Fruit fly (Drosophila melanogaster) whole organism, embryonic: Measurements from ENCODE around the gene Hpr1.

Source experiments
- CG10209 ChIP-seq: fragments of 200-800 bp; sonication (Bioruptor generic); optimal IDR thresholded peaks from 3 replicates; lab custom pipeline; 2017; ENCODE audit warnings: missing biosample characterization, mild to moderate bottlenecking, missing genetic modification characterization, missing genetic modification reagents
- CG10267 ChIP-seq: fragments of 200-800 bp; sonication (Bioruptor generic); optimal IDR thresholded peaks from 2 replicates; lab custom pipeline; 2018; ENCODE audit warnings: missing biosample characterization, mild to moderate bottlenecking, missing genetic modification characterization, moderate library complexity
- CG12155 ChIP-seq: fragments of 200-800 bp; sonication (Bioruptor generic); optimal IDR thresholded peaks from 3 replicates; lab custom pipeline; 2016; ENCODE audit warnings: missing biosample characterization, missing genetic modification characterization
- CG13775 ChIP-seq: fragments of 200-800 bp; sonication (Bioruptor generic); optimal IDR thresholded peaks from 3 replicates; lab custom pipeline; 2017; ENCODE audit warnings: missing biosample characterization, mild to moderate bottlenecking, missing genetic modification characterization
- CG15514 ChIP-seq: fragments of 200-800 bp; sonication (Bioruptor generic); optimal IDR thresholded peaks from 3 replicates; lab custom pipeline; 2017; ENCODE audit warnings: missing biosample characterization, missing genetic modification characterization, mild to moderate bottlenecking, moderate library complexity, missing genetic modification reagents
- CG17186 ChIP-seq: fragments of 200-800 bp; sonication (Bioruptor generic); optimal IDR thresholded peaks from 3 replicates; lab custom pipeline; 2017; ENCODE audit warnings: missing biosample characterization, missing genetic modification reagents, missing genetic modification characterization
- CG17912 ChIP-seq: fragments of 200-800 bp; sonication (Bioruptor generic); optimal IDR thresholded peaks from 2 replicates; lab custom pipeline; 2018; ENCODE audit warnings: missing biosample characterization, mild to moderate bottlenecking, missing genetic modification characterization
- CG18764 ChIP-seq: fragments of 200-800 bp; sonication (Bioruptor generic); optimal IDR thresholded peaks from 3 replicates; lab custom pipeline; 2016; ENCODE audit warnings: missing biosample characterization, missing genetic modification characterization
- CG2120 ChIP-seq: fragments of 200-800 bp; sonication (Bioruptor generic); optimal IDR thresholded peaks from 3 replicates; lab custom pipeline; 2016; ENCODE audit warnings: missing biosample characterization, missing genetic modification characterization
- CG30403 ChIP-seq: fragments of 200-800 bp; sonication (Bioruptor generic); optimal IDR thresholded peaks from 3 replicates; lab custom pipeline; 2016; ENCODE audit warnings: missing biosample characterization, missing genetic modification characterization
- CG3163 ChIP-seq: fragments of 200-800 bp; sonication (Bioruptor generic); optimal IDR thresholded peaks from 3 replicates; lab custom pipeline; 2016; ENCODE audit warnings: missing biosample characterization, missing genetic modification characterization
- CG34376 ChIP-seq: fragments of 200-800 bp; sonication (Bioruptor generic); optimal IDR thresholded peaks from 2 replicates; lab custom pipeline; 2018; ENCODE audit warnings: missing biosample characterization, mild to moderate bottlenecking, missing genetic modification characterization
- CG3847 ChIP-seq: fragments of 200-800 bp; sonication (Bioruptor generic); IDR thresholded peaks from 2 replicates; pipeline ENCODE4 v1.3.6; 2022; ENCODE audit warnings: missing biosample characterization, missing genetic modification characterization
- CG4360 ChIP-seq: fragments of 200-800 bp; sonication (Bioruptor generic); IDR thresholded peaks from 2 replicates; pipeline ENCODE4 v1.3.6; 2022; ENCODE audit warnings: missing biosample characterization, missing genetic modification characterization
- CG4424 ChIP-seq: fragments of 200-800 bp; sonication (Bioruptor generic); optimal IDR thresholded peaks from 3 replicates; lab custom pipeline; 2016; ENCODE audit warnings: missing biosample characterization, missing genetic modification characterization
- CG6689 ChIP-seq: fragments of 200-800 bp; sonication (Bioruptor generic); IDR thresholded peaks from 2 replicates; pipeline ENCODE4 v1.3.6; 2022; ENCODE audit warnings: missing biosample characterization, missing genetic modification characterization
- CG6854 ChIP-seq: fragments of 200-800 bp; sonication (Bioruptor generic); optimal IDR thresholded peaks from 3 replicates; lab custom pipeline; 2017; ENCODE audit warnings: missing biosample characterization, mild to moderate bottlenecking, missing genetic modification characterization
- CG7786 ChIP-seq: fragments of 200-800 bp; sonication (Bioruptor generic); optimal IDR thresholded peaks from 2 replicates; lab custom pipeline; 2016; ENCODE audit warnings: missing biosample characterization, missing genetic modification characterization
- CG8290 ChIP-seq, 3 experiments: fragments of 200-800 bp; sonication (Bioruptor generic); optimal IDR thresholded peaks; 2 replicates each; lab custom pipeline; 2016 to 2019; ENCODE audit warnings: missing biosample characterization in 3 of 3, missing genetic modification characterization in 3 of 3, mild to moderate bottlenecking in 2 of 3, moderate library complexity in 1 of 3
- Dek ChIP-seq: fragments of 200-800 bp; sonication (Bioruptor generic); optimal IDR thresholded peaks from 3 replicates; lab custom pipeline; 2019; ENCODE audit warnings: missing biosample characterization, mild to moderate bottlenecking, missing genetic modification characterization, moderate library complexity
- Ets65A ChIP-seq: fragments of 200-800 bp; sonication (Bioruptor generic); peaks from one replicate; lab custom pipeline; 2016; ENCODE audit warnings: missing biosample characterization, missing genetic modification characterization
- HmgD ChIP-seq: fragments of 200-800 bp; sonication (Bioruptor generic); optimal IDR thresholded peaks from 3 replicates; lab custom pipeline; 2016; ENCODE audit warnings: missing biosample characterization, missing genetic modification characterization
- Hmr ChIP-seq: fragments of 200-800 bp; sonication (Bioruptor generic); optimal IDR thresholded peaks from 3 replicates; lab custom pipeline; 2017; ENCODE audit warnings: mild to moderate bottlenecking, missing biosample characterization, missing genetic modification reagents, missing genetic modification characterization
- Hr3 ChIP-seq: fragments of 200-800 bp; sonication (Bioruptor generic); optimal IDR thresholded peaks from 3 replicates; lab custom pipeline; 2016; ENCODE audit warnings: missing biosample characterization, missing genetic modification characterization
- Hsf ChIP-seq: fragments of 200-800 bp; sonication (Bioruptor generic); optimal IDR thresholded peaks from 3 replicates; lab custom pipeline; 2016; ENCODE audit warnings: missing biosample characterization, missing genetic modification characterization
- Lim3 ChIP-seq: fragments of 200-800 bp; sonication (Bioruptor generic); IDR thresholded peaks from 2 replicates; pipeline ENCODE4 v1.3.6; 2022; ENCODE audit warnings: missing biosample characterization, missing genetic modification characterization
- Oli ChIP-seq: fragments of 200-800 bp; sonication (Bioruptor generic); optimal IDR thresholded peaks from 2 replicates; lab custom pipeline; 2018; ENCODE audit warnings: missing biosample characterization, mild to moderate bottlenecking, missing genetic modification characterization, moderate library complexity
- Sin3A ChIP-seq: fragments of >200 bp; optimal IDR thresholded peaks from 2 replicates; lab custom pipeline; 2018
- Tbp ChIP-seq: fragments of >200 bp; optimal IDR thresholded peaks from 2 replicates; lab custom pipeline; 2018; ENCODE audit warnings: missing biosample characterization, missing genetic modification characterization
- Trl ChIP-seq, 3 experiments: fragments of >200 bp in 2 of 3; fragments of 200-800 bp in 1 of 3; sonication (Bioruptor generic) in 1 of 3; optimal IDR thresholded peaks; 2 replicates in 1 of 3; 3 replicates in 2 of 3; lab custom pipeline; 2016 to 2017; ENCODE audit warnings: missing biosample characterization in 1 of 3, missing genetic modification characterization in 1 of 3
- Usf ChIP-seq: fragments of 200-800 bp; sonication (Bioruptor generic); optimal IDR thresholded peaks from 2 replicates; lab custom pipeline; 2017; ENCODE audit warnings: missing genotype, missing biosample characterization, missing genetic modification characterization
- crp ChIP-seq, 2 experiments: fragments of 200-800 bp; sonication (Bioruptor generic); optimal IDR thresholded peaks; 2 replicates in 1 of 2; 3 replicates in 1 of 2; lab custom pipeline; 2017; ENCODE audit warnings: missing biosample characterization in 2 of 2, missing genetic modification characterization in 2 of 2, mild to moderate bottlenecking in 1 of 2, moderate library complexity in 1 of 2
- ems ChIP-seq: fragments of 200-800 bp; sonication (Bioruptor generic); optimal IDR thresholded peaks from 3 replicates; lab custom pipeline; 2016; ENCODE audit warnings: missing biosample characterization, missing genetic modification characterization
- hkb ChIP-seq, 2 experiments: fragments of 200-800 bp in 1 of 2; fragments of >200 bp in 1 of 2; sonication (Bioruptor generic) in 1 of 2; IDR thresholded peaks in 1 of 2; optimal IDR thresholded peaks in 1 of 2; 2 replicates each; pipeline versions ENCODE4 v1.3.6 to Lab custom; 2017 to 2022; ENCODE audit warnings: missing biosample characterization in 1 of 2, missing genetic modification characterization in 1 of 2
- kah ChIP-seq: fragments of 200-800 bp; sonication (Bioruptor generic); optimal IDR thresholded peaks from 2 replicates; lab custom pipeline; 2018; ENCODE audit warnings: missing biosample characterization, mild to moderate bottlenecking, missing genetic modification characterization
- maf-S ChIP-seq: fragments of 200-800 bp; sonication (Bioruptor generic); optimal IDR thresholded peaks from 2 replicates; lab custom pipeline; 2016; ENCODE audit warnings: missing biosample characterization, missing genetic modification characterization
- pan ChIP-seq, 4 experiments: fragments of >200 bp in 3 of 4; fragments of 200-800 bp in 1 of 4; sonication (Bioruptor generic) in 1 of 4; optimal IDR thresholded peaks in 3 of 4; IDR thresholded peaks in 1 of 4; 2 replicates each; pipeline versions ENCODE4 v1.3.6 to Lab custom; 2017 to 2022; ENCODE audit warnings: missing biosample characterization in 2 of 4, missing genetic modification characterization in 2 of 4, mixed read lengths in 1 of 4
- stwl ChIP-seq: fragments of 200-800 bp; sonication (Bioruptor generic); optimal IDR thresholded peaks from 3 replicates; lab custom pipeline; 2018; ENCODE audit warnings: missing biosample characterization, mild to moderate bottlenecking, missing genetic modification characterization, moderate library complexity
- trem ChIP-seq: fragments of 200-800 bp; optimal IDR thresholded peaks from 3 replicates; lab custom pipeline; 2019; ENCODE audit warnings: missing biosample characterization, mild to moderate bottlenecking, missing genetic modification characterization, moderate library complexity
- tx ChIP-seq: fragments of 200-800 bp; sonication (Bioruptor generic); optimal IDR thresholded peaks from 2 replicates; lab custom pipeline; 2016; ENCODE audit warnings: missing biosample characterization, missing genetic modification characterization

Hpr1 gene

dm6 chr3R:5856215-5856614 lies 35.0 kb upstream of the Hpr1 start, which contains the start of the genes disp and ECSIT (continued):
- TF ChIP-seq stwl (tag; lab: Kevin White, UChicago) (peak; percentile 53), CG4424 (GFP tag; lab: Kevin White, UChicago) (peak; percentile 54), CG17912 (GFP tag; lab: Kevin White, UChicago) (no peak), Hr3 (GFP tag; lab: Kevin White, UChicago) (peak; percentile 22), CG15514 (GFP tag; lab: Kevin White, UChicago) (peak; percentile 98), CG4360 (GFP tag; lab: Robert Waterston, UW) (peak; percentile 67), CG10267 (tag; lab: Kevin White, UChicago) (peak; percentile 95), kah (GFP tag; lab: Kevin White, UChicago) (no peak), tx (GFP tag; lab: Kevin White, UChicago) (peak; percentile 16), CG6854 (peak; percentile 6), maf-S (GFP tag; lab: Kevin White, UChicago) (peak; percentile 15), Ets65A (GFP tag; lab: Kevin White, UChicago) (peak; percentile 94), CG10209 (GFP tag; lab: Kevin White, UChicago) (peak; percentile 38), Sin3A (lab: Kevin White, UChicago) (peak; percentile 71), CG34376 (peak; percentile 22), Usf (peak; percentile 16), CG30403 (GFP tag; lab: Kevin White, UChicago) (peak; percentile 52), Oli (peak; percentile 58), crp (GFP tag; optimal IDR thresholded peaks at IDR 0.05; lab: Kevin White, UChicago) (peak; percentile 98), CG2120 (GFP tag; lab: Kevin White, UChicago) (peak; percentile 59), Dek (tag; lab: Kevin White, UChicago) (no peak), CG6689 (peak; percentile 48; the same call in 1 of the 2 replicates), CG18764 (GFP tag; lab: Kevin White, UChicago) (peak; percentile 11), HmgD (GFP tag; lab: Kevin White, UChicago) (peak; percentile 15), CG12155 (GFP tag; lab: Kevin White, UChicago) (peak; percentile 4), ems (GFP tag; lab: Kevin White, UChicago) (peak; percentile 45), Trl (optimal IDR thresholded peaks at IDR 0.05; lab: Kevin White, UChicago) (no peak), Trl (GFP tag; optimal IDR thresholded peaks at IDR 0.05; lab: Kevin White, UChicago) (peak; percentile 32), Hmr (peak; percentile 36), trem (tag; lab: Kevin White, UChicago) (peak; percentile 56), Hsf (GFP tag; lab: Kevin White, UChicago) (peak; percentile 64), CG7786 (GFP tag; lab: Kevin White, UChicago) (peak; percentile 45), Tbp (GFP tag; lab: Kevin White, UChicago) (peak; percentile 30), CG3847 (GFP tag; lab: Robert Waterston, UW) (0 out of 2 replicates have a peak, but pooled peaks have one; percentile 22), CG3163 (peak; percentile 14), hkb (optimal IDR thresholded peaks at IDR 0.05; lab: Kevin White, UChicago) (peak; percentile 79), hkb (GFP tag; IDR thresholded peaks at IDR 0.05; lab: Robert Waterston, UW) (no peak), pan (optimal IDR thresholded peaks at IDR 0.05; lab: Kevin White, UChicago) (no peak), pan (GFP tag; optimal IDR thresholded peaks at IDR 0.05 in 1 of 2, IDR thresholded peaks at IDR 0.05 in 1 of 2) (no peak), CG8290 (GFP tag; optimal IDR thresholded peaks at IDR 0.05; lab: Kevin White, UChicago) (peak; percentile 73), CG8290 (tag; optimal IDR thresholded peaks at IDR 0.05; lab: Kevin White, UChicago) (no peak), CG13775 (GFP tag; lab: Kevin White, UChicago) (peak; percentile 26), Lim3 (GFP tag; lab: Robert Waterston, UW) (no peak), CG17186 (GFP tag; lab: Kevin White, UChicago) (peak; percentile 70)
